Fruit fly (Drosophila melanogaster) whole organism, pupa: ENCODE data around the gene Dhod.

Experiments used
- CG12605 ChIP-seq: fragments of 200-800 bp; sonication (Bioruptor generic); IDR thresholded peaks from 2 replicates; pipeline ENCODE4 v1.3.6; 2022; ENCODE audit warnings: missing biosample characterization, missing genetic modification characterization
- CG14655 ChIP-seq: fragments of 200-800 bp; sonication (Bioruptor generic); optimal IDR thresholded peaks from 3 replicates; lab custom pipeline; 2017; ENCODE audit warnings: mild to moderate bottlenecking, missing biosample characterization, missing genetic modification reagents, missing genetic modification characterization
- CG17806 ChIP-seq: fragments of 200-800 bp; sonication (Bioruptor generic); optimal IDR thresholded peaks from 2 replicates; lab custom pipeline; 2018; ENCODE audit warnings: missing biosample characterization, mild to moderate bottlenecking, missing genetic modification characterization, moderate library complexity
- CG9948 ChIP-seq: fragments of 200-800 bp; sonication (Bioruptor generic); optimal IDR thresholded peaks from 2 replicates; lab custom pipeline; 2018; ENCODE audit warnings: missing biosample characterization, mild to moderate bottlenecking, missing genetic modification characterization, moderate library complexity
- D1 ChIP-seq: fragments of 200-800 bp; sonication (Bioruptor generic); optimal IDR thresholded peaks from 2 replicates; lab custom pipeline; 2018; ENCODE audit warnings: missing biosample characterization, mild to moderate bottlenecking, missing genetic modification characterization, moderate library complexity
- EcR ChIP-seq: fragments of 200-800 bp; sonication (Bioruptor generic); optimal IDR thresholded peaks from 3 replicates; lab custom pipeline; 2019; ENCODE audit warnings: missing biosample characterization, missing genetic modification characterization, mild to moderate bottlenecking, moderate library complexity, missing genetic modification reagents
- Pif1B ChIP-seq: fragments of 200-800 bp; sonication (Bioruptor generic); optimal IDR thresholded peaks from 3 replicates; lab custom pipeline; 2016; ENCODE audit warnings: missing biosample characterization, missing genetic modification characterization
- Snoo ChIP-seq: fragments of 200-800 bp; sonication (Bioruptor generic); optimal IDR thresholded peaks from 3 replicates; lab custom pipeline; 2017; ENCODE audit warnings: missing biosample characterization, mild to moderate bottlenecking, missing genetic modification characterization, inconsistent platforms
- fd96Ca ChIP-seq: fragments of 200-800 bp; sonication (Bioruptor generic); IDR thresholded peaks from 3 replicates; pipeline ENCODE4 v1.3.6; 2022; ENCODE audit warnings: missing biosample characterization, missing genetic modification characterization
- gl ChIP-seq: fragments of 200-800 bp; sonication (Bioruptor generic); optimal IDR thresholded peaks from 2 replicates; lab custom pipeline; 2018; ENCODE audit warnings: missing biosample characterization, mild to moderate bottlenecking, missing genetic modification characterization

DNA sequence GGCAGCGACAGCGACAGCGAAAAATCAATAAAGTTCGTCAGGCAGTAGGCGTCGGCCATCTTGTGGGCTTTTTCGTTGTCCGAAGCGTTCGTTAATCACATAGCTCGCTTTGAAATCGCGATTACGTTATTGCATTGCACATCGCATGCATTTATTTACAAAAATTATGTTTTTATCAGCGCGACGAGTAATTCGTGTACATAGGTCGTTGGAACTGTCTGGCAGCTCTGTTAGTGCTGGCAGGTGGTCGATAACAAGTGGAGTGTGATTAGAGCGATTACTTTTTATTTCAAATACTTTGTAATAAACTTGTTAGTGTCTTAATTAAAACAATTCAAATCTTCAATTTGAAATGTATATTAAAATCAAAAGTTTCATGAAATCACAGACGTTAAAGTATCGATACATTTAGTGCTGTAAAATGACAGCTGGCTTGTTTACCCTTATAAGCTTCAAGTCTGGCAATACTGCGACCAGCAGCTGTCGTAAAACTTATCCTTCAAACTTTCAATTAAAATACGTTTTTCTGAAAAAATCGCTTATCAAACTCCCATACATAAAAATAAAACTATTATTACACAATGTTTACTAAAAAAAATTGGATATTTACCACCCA, 11.1 kb upstream of the Dhod start, which contains the start of gene CG8032:
- TF ChIP-seq CG14655 (GFP tag; lab: Kevin White, UChicago) (peak; percentile 5), Snoo (tag; lab: Kevin White, UChicago) (no peak), fd96Ca (GFP tag; lab: Robert Waterston, UW) (peak; percentile 34; the same call in 1 of the 3 replicates), CG17806 (tag; lab: Kevin White, UChicago) (no peak), CG12605 (no peak), EcR (no peak), CG9948 (tag; lab: Kevin White, UChicago) (no peak), D1 (tag; lab: Kevin White, UChicago) (no peak), Pif1B (no peak), gl (tag; lab: Kevin White, UChicago) (no peak)
